Fruit fly (Drosophila melanogaster) whole organism, embryonic: ENCODE measurements around the gene Ndae1.

Source experiments
- Asciz ChIP-seq: fragments of 200-800 bp; sonication (Bioruptor generic); optimal IDR thresholded peaks from 2 replicates; lab custom pipeline; 2017; ENCODE audit warnings: missing biosample characterization, mild to moderate bottlenecking, missing genetic modification characterization, missing genetic modification reagents
- Bteb2 ChIP-seq: fragments of 200-800 bp; sonication (Bioruptor generic); optimal IDR thresholded peaks from 2 replicates; lab custom pipeline; 2016; ENCODE audit warnings: missing biosample characterization, missing genetic modification characterization
- CG12769 ChIP-seq: fragments of 200-800 bp; sonication (Bioruptor generic); optimal IDR thresholded peaks from 2 replicates; lab custom pipeline; 2019; ENCODE audit warnings: missing biosample characterization, mild to moderate bottlenecking, missing genetic modification characterization, moderate library complexity
- CG13775 ChIP-seq: fragments of 200-800 bp; sonication (Bioruptor generic); optimal IDR thresholded peaks from 3 replicates; lab custom pipeline; 2017; ENCODE audit warnings: missing biosample characterization, mild to moderate bottlenecking, missing genetic modification characterization
- CG13894 ChIP-seq: fragments of 200-800 bp; sonication (Bioruptor generic); optimal IDR thresholded peaks from 3 replicates; lab custom pipeline; 2018; ENCODE audit warnings: missing biosample characterization, mild to moderate bottlenecking, missing genetic modification characterization, moderate library complexity
- CG14441 ChIP-seq: fragments of 200-800 bp; sonication (Bioruptor generic); IDR thresholded peaks from 2 replicates; pipeline ENCODE4 v1.3.6; 2022; ENCODE audit warnings: missing biosample characterization, missing genetic modification characterization
- CG1529 ChIP-seq: fragments of 200-800 bp; sonication (Bioruptor generic); optimal IDR thresholded peaks from 3 replicates; lab custom pipeline; 2018; ENCODE audit warnings: missing biosample characterization, missing genetic modification characterization
- CG17385 ChIP-seq: fragments of 200-800 bp; sonication (Bioruptor generic); optimal IDR thresholded peaks from 3 replicates; lab custom pipeline; 2018; ENCODE audit warnings: missing biosample characterization, mild to moderate bottlenecking, missing genetic modification characterization
- CG18599 ChIP-seq: fragments of 200-800 bp; sonication (Bioruptor generic); optimal IDR thresholded peaks from 3 replicates; lab custom pipeline; 2017; ENCODE audit warnings: missing biosample characterization, missing genetic modification characterization, mild to moderate bottlenecking, moderate library complexity, missing genetic modification reagents
- CG31388 ChIP-seq: fragments of 200-800 bp; sonication (Bioruptor generic); optimal IDR thresholded peaks from 2 replicates; lab custom pipeline; 2016; ENCODE audit warnings: missing biosample characterization, missing genetic modification characterization
- CG4328 ChIP-seq: fragments of 200-800 bp; sonication (Bioruptor generic); optimal IDR thresholded peaks from 3 replicates; lab custom pipeline; 2017; ENCODE audit warnings: missing biosample characterization, missing genetic modification reagents, missing genetic modification characterization
- CG4617 ChIP-seq: fragments of 200-800 bp; sonication (Bioruptor generic); optimal IDR thresholded peaks from 3 replicates; lab custom pipeline; 2016; ENCODE audit warnings: missing biosample characterization, missing genetic modification characterization, borderline replicate concordance
- CG6689 ChIP-seq: fragments of 200-800 bp; sonication (Bioruptor generic); IDR thresholded peaks from 2 replicates; pipeline ENCODE4 v1.3.6; 2022; ENCODE audit warnings: missing biosample characterization, missing genetic modification characterization
- CG6813 ChIP-seq: fragments of 200-800 bp; sonication (Bioruptor generic); optimal IDR thresholded peaks from 2 replicates; lab custom pipeline; 2017; ENCODE audit warnings: missing biosample characterization, missing genetic modification characterization, mild to moderate bottlenecking, moderate library complexity, missing genetic modification reagents
- CG8924 ChIP-seq: fragments of 200-800 bp; optimal IDR thresholded peaks from 3 replicates; lab custom pipeline; 2019; ENCODE audit warnings: missing biosample characterization, mild to moderate bottlenecking, missing genetic modification characterization, moderate library complexity
- CG9797 ChIP-seq: fragments of 200-800 bp; sonication (Bioruptor generic); optimal IDR thresholded peaks from 3 replicates; lab custom pipeline; 2018; ENCODE audit warnings: missing biosample characterization, mild to moderate bottlenecking, missing genetic modification characterization
- Dad ChIP-seq: fragments of 200-800 bp; sonication (Bioruptor generic); optimal IDR thresholded peaks from 3 replicates; lab custom pipeline; 2016; ENCODE audit warnings: missing biosample characterization, missing genetic modification characterization
- Dfd ChIP-seq, 2 experiments: fragments of >200 bp; optimal IDR thresholded peaks; 2 replicates each; lab custom pipeline; 2017; ENCODE audit warnings: missing biosample characterization in 2 of 2, missing genetic modification characterization in 2 of 2
- Dref ChIP-seq: fragments of 200-800 bp; sonication (Bioruptor generic); IDR thresholded peaks from 2 replicates; pipeline ENCODE4 v1.3.6; 2022; ENCODE audit warnings: missing biosample characterization, missing genetic modification characterization
- HLH3B ChIP-seq: fragments of 200-800 bp; sonication (Bioruptor generic); IDR thresholded peaks from 2 replicates; pipeline ENCODE4 v1.3.6; 2022; ENCODE audit warnings: missing biosample characterization, missing genetic modification characterization
- HLHmδ ChIP-seq: fragments of 200-800 bp; sonication (Bioruptor generic); optimal IDR thresholded peaks from 2 replicates; lab custom pipeline; 2018; ENCODE audit warnings: missing biosample characterization, mild to moderate bottlenecking, missing genetic modification characterization, moderate library complexity
- HmgZ ChIP-seq: fragments of 200-800 bp; sonication (Bioruptor generic); optimal IDR thresholded peaks from 2 replicates; lab custom pipeline; 2018; ENCODE audit warnings: missing biosample characterization, mild to moderate bottlenecking, missing genetic modification characterization
- Hr51 ChIP-seq, 2 experiments: fragments of 200-800 bp; sonication (Bioruptor generic); optimal IDR thresholded peaks; 2 replicates in 1 of 2; 3 replicates in 1 of 2; lab custom pipeline; 2016 to 2018; ENCODE audit warnings: missing biosample characterization in 2 of 2, missing genetic modification characterization in 2 of 2, mild to moderate bottlenecking in 1 of 2, moderate library complexity in 1 of 2
- Jarid2 ChIP-seq: fragments of 200-800 bp; sonication (Bioruptor generic); optimal IDR thresholded peaks from 3 replicates; lab custom pipeline; 2017; ENCODE audit warnings: mild to moderate bottlenecking, missing biosample characterization, missing genetic modification reagents, missing genetic modification characterization
- MBD-R2 ChIP-seq: fragments of 200-800 bp; sonication (Bioruptor generic); IDR thresholded peaks from 2 replicates; pipeline ENCODE4 v1.3.6; 2022; ENCODE audit warnings: missing biosample characterization, missing genetic modification characterization
- Mes4 ChIP-seq: fragments of 200-800 bp; sonication (Bioruptor generic); optimal IDR thresholded peaks from 2 replicates; lab custom pipeline; 2016; ENCODE audit warnings: missing biosample characterization, missing genetic modification characterization
- NK7.1 ChIP-seq: fragments of 200-800 bp; sonication (Bioruptor generic); optimal IDR thresholded peaks from 3 replicates; lab custom pipeline; 2016; ENCODE audit warnings: missing biosample characterization, missing genetic modification characterization
- Ravus ChIP-seq: fragments of 200-800 bp; sonication (Bioruptor generic); IDR thresholded peaks from 2 replicates; pipeline ENCODE4 v1.3.6; 2022; ENCODE audit warnings: missing biosample characterization, missing genetic modification characterization
- Sox102F ChIP-seq: fragments of 200-800 bp; sonication (Bioruptor generic); optimal IDR thresholded peaks from 2 replicates; lab custom pipeline; 2018; ENCODE audit warnings: missing biosample characterization, mild to moderate bottlenecking, missing genetic modification characterization, moderate library complexity
- ara ChIP-seq: fragments of 200-800 bp; sonication (Bioruptor generic); IDR thresholded peaks from 2 replicates; pipeline ENCODE4 v1.3.6; 2022; ENCODE audit warnings: missing biosample characterization, missing genetic modification characterization
- ato ChIP-seq: fragments of 200-800 bp; sonication (Bioruptor generic); IDR thresholded peaks from 2 replicates; pipeline ENCODE4 v1.3.6; 2022; ENCODE audit warnings: missing biosample characterization, missing genetic modification characterization; ENCODE audit not compliant: partially characterized antibody
- bigmax ChIP-seq: fragments of 200-800 bp; sonication (Bioruptor generic); optimal IDR thresholded peaks from 2 replicates; lab custom pipeline; 2018; ENCODE audit warnings: missing biosample characterization, mild to moderate bottlenecking, missing genetic modification characterization
- caup ChIP-seq: fragments of 200-800 bp; sonication (Bioruptor generic); optimal IDR thresholded peaks from 3 replicates; lab custom pipeline; 2017; ENCODE audit warnings: missing biosample characterization, mild to moderate bottlenecking, missing genetic modification characterization, moderate library complexity; ENCODE audit not compliant: severe bottlenecking
- chinmo ChIP-seq: fragments of 200-800 bp; sonication (Bioruptor generic); IDR thresholded peaks from 4 replicates; pipeline ENCODE4 v1.3.6; 2022; ENCODE audit warnings: missing biosample characterization, missing genetic modification characterization; ENCODE audit not compliant: partially characterized antibody
- chn ChIP-seq: fragments of 200-800 bp; sonication (Bioruptor generic); optimal IDR thresholded peaks from 2 replicates; lab custom pipeline; 2016; ENCODE audit warnings: missing biosample characterization, missing genetic modification characterization
- crol ChIP-seq: fragments of 200-800 bp; sonication (Bioruptor generic); IDR thresholded peaks from 2 replicates; pipeline ENCODE4 v1.3.6; 2022; ENCODE audit warnings: missing biosample characterization, missing genetic modification characterization
- emc ChIP-seq: fragments of 200-800 bp; sonication (Bioruptor generic); optimal IDR thresholded peaks from 2 replicates; lab custom pipeline; 2016; ENCODE audit warnings: missing biosample characterization, missing genetic modification characterization
- gcm ChIP-seq: fragments of 200-800 bp; sonication (Bioruptor generic); optimal IDR thresholded peaks from 2 replicates; lab custom pipeline; 2019; ENCODE audit warnings: missing biosample characterization, mild to moderate bottlenecking, missing genetic modification characterization, moderate library complexity
- hbn ChIP-seq: fragments of 200-800 bp; sonication (Bioruptor generic); IDR thresholded peaks from 2 replicates; pipeline ENCODE4 v1.3.6; 2022; ENCODE audit warnings: missing biosample characterization, missing genetic modification characterization; ENCODE audit not compliant: partially characterized antibody
- inv ChIP-seq: fragments of 200-800 bp; sonication (Bioruptor generic); IDR thresholded peaks from 2 replicates; pipeline ENCODE4 v1.3.6; 2022; ENCODE audit warnings: missing biosample characterization, missing genetic modification characterization; ENCODE audit not compliant: partially characterized antibody
- lbe ChIP-seq: fragments of 200-800 bp; sonication (Bioruptor generic); optimal IDR thresholded peaks from 2 replicates; lab custom pipeline; 2016; ENCODE audit warnings: missing biosample characterization, mild to moderate bottlenecking, missing genetic modification characterization
- pfk ChIP-seq: fragments of 200-800 bp; sonication (Bioruptor generic); optimal IDR thresholded peaks from 2 replicates; lab custom pipeline; 2018; ENCODE audit warnings: missing biosample characterization, mild to moderate bottlenecking, missing genetic modification characterization, moderate library complexity
- phol ChIP-seq: fragments of 200-800 bp; sonication (Bioruptor generic); optimal IDR thresholded peaks from 3 replicates; lab custom pipeline; 2018; ENCODE audit warnings: missing biosample characterization, mild to moderate bottlenecking, missing genetic modification characterization, moderate library complexity
- prd ChIP-seq, 3 experiments: fragments of >200 bp in 2 of 3; fragments of 200-800 bp in 1 of 3; sonication (Bioruptor generic) in 1 of 3; optimal IDR thresholded peaks in 2 of 3; IDR thresholded peaks in 1 of 3; 2 replicates in 2 of 3; 3 replicates in 1 of 3; pipeline versions ENCODE4 v1.3.6 to Lab custom; 2017 to 2022; ENCODE audit warnings: missing biosample characterization in 1 of 3, missing genetic modification characterization in 1 of 3
- rib ChIP-seq: fragments of 200-800 bp; sonication (Bioruptor generic); IDR thresholded peaks from 2 replicates; pipeline ENCODE4 v1.3.6; 2022; ENCODE audit warnings: missing biosample characterization, missing genetic modification characterization
- slou ChIP-seq: fragments of 200-800 bp; sonication (Bioruptor generic); optimal IDR thresholded peaks from 3 replicates; lab custom pipeline; 2016; ENCODE audit warnings: missing biosample characterization, missing genetic modification characterization
- stwl ChIP-seq: fragments of 200-800 bp; sonication (Bioruptor generic); optimal IDR thresholded peaks from 3 replicates; lab custom pipeline; 2018; ENCODE audit warnings: missing biosample characterization, mild to moderate bottlenecking, missing genetic modification characterization, moderate library complexity
- unc-4 ChIP-seq: fragments of 200-800 bp; sonication (Bioruptor generic); IDR thresholded peaks from 2 replicates; pipeline ENCODE4 v1.3.6; 2022; ENCODE audit warnings: missing biosample characterization, missing genetic modification characterization; ENCODE audit not compliant: partially characterized antibody
- vnd ChIP-seq: fragments of 200-800 bp; sonication (Bioruptor generic); IDR thresholded peaks from 3 replicates; pipeline ENCODE4 v1.3.6; 2022; ENCODE audit warnings: missing biosample characterization, missing genetic modification characterization; ENCODE audit not compliant: partially characterized antibody

Ndae1 gene

DNA sequence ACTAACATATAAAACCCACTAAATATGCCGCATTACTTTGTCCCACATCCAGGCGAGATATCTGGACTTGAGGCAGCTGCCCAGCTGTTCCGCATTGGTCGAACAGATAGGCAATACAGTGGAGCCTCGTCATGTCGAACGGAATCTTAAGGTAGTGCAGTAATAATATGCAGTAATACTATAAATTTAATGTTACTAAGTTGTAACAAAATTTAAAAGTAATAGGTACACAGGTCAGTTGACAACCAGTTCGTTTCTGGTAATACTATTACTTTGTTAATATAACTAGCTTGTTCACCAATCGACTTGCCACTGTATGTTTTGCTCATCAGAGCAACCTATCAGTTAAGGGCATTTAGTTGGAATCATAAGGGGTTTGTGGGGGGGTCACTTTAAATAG is 45.8 kb upstream of the Ndae1 start (continued):
- TF ChIP-seq vnd (no peak), CG4617 (GFP tag; lab: Kevin White, UChicago) (no peak), Ravus (GFP tag; lab: Robert Waterston, UW) (no peak), CG31388 (GFP tag; lab: Kevin White, UChicago) (no peak), pfk (GFP tag; lab: Kevin White, UChicago) (no peak), lbe (GFP tag; lab: Kevin White, UChicago) (no peak), Dfd (GFP tag; optimal IDR thresholded peaks at IDR 0.05; lab: Kevin White, UChicago) (no peak), gcm (peak; percentile 53), inv (GFP tag; lab: Robert Waterston, UW) (no peak), Mes4 (no peak), HLHmδ (no peak), CG4328 (GFP tag; lab: Kevin White, UChicago) (no peak), Dref (no peak), ato (no peak), HmgZ (tag; lab: Kevin White, UChicago) (no peak), bigmax (GFP tag; lab: Kevin White, UChicago) (no peak), unc-4 (GFP tag; lab: Robert Waterston, UW) (no peak), chn (GFP tag; lab: Kevin White, UChicago) (peak; percentile 50), Bteb2 (GFP tag; lab: Kevin White, UChicago) (no peak), CG12769 (tag; lab: Kevin White, UChicago) (peak; percentile 42), CG17385 (peak; percentile 31), NK7.1 (GFP tag; lab: Kevin White, UChicago) (no peak), MBD-R2 (no peak), CG6813 (GFP tag; lab: Kevin White, UChicago) (no peak), emc (GFP tag; lab: Kevin White, UChicago) (no peak), rib (no peak), CG14441 (GFP tag; lab: Robert Waterston, UW) (no peak), CG6689 (GFP tag; lab: Robert Waterston, UW) (peak; percentile 39), CG1529 (GFP tag; lab: Kevin White, UChicago) (no peak), Dad (GFP tag; lab: Kevin White, UChicago) (no peak), stwl (tag; lab: Kevin White, UChicago) (no peak), crol (no peak), CG9797 (no peak), Jarid2 (GFP tag; lab: Kevin White, UChicago) (no peak)

DNA sequence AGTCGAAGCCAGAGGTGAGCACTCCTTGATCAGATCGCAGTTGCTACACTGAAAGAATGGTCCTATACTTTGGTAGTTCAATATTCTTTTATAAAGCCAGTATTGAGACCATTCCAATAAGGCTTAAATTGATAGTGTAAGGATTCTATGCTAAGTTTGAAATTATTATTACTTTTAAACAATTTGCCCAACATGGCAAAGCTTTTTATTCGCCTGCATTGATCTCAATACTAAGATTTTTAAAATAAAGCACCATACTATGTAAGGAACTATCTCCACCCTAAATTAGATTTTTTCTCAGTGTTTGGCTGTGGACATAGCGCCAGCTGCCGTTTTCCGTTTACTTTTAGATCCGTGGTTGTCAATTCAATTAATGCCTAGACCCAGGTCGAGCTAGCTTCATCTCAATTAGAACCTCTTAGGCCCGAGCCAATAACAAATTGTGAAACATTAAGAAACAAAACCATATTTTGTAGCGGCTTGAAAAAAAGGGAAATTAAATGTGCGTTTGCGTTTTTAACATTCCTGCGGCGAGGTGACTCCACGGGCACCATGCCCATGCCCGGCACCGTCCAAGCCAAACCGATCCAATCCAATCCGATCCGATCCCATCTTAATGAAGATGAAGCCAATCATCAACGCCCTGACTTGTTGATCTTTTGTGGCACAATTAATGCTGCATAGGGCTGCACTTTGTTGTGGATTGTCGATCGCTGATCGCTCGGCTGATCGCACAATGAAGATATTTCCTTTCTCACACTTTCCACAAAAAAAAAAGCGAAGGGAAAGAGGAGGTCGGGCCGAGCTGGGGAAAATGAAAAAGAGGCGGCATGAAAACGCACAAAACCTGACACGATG is 44.6 kb upstream of the Ndae1 start:
- no peak for TF ChIP-seq chinmo (GFP tag; lab: Robert Waterston, UW)
- TF ChIP-seq hbn, result no peak
- peak; percentile 32 for TF ChIP-seq Sox102F (GFP tag; lab: Kevin White, UChicago)
- no peak for TF ChIP-seq Asciz (GFP tag; lab: Kevin White, UChicago)
- peak; percentile 64 for TF ChIP-seq phol (tag; lab: Kevin White, UChicago)
- TF ChIP-seq ara (GFP tag; lab: Robert Waterston, UW), result peak; percentile 61; the same call in 1 of the 2 replicates
- no peak for TF ChIP-seq prd (optimal IDR thresholded peaks at IDR 0.05; lab: Kevin White, UChicago)
- TF ChIP-seq prd (GFP tag; IDR thresholded peaks at IDR 0.05; lab: Robert Waterston, UW), result peak; percentile 47; the same call in 2 of the 3 replicates
- TF ChIP-seq HLH3B, result peak; percentile 28; the same call in 1 of the 2 replicates
- no peak for TF ChIP-seq Mes4
- peak in 1 of 2 experiments; percentile 17 for TF ChIP-seq Hr51 (GFP tag; optimal IDR thresholded peaks at IDR 0.05; lab: Kevin White, UChicago)
- no peak for TF ChIP-seq caup (GFP tag; lab: Kevin White, UChicago)
- TF ChIP-seq slou, result no peak
- TF ChIP-seq CG8924 (tag; lab: Kevin White, UChicago), result peak; percentile 37
- peak; percentile 37 for TF ChIP-seq CG13775 (GFP tag; lab: Kevin White, UChicago)
- no peak for TF ChIP-seq CG13894
- TF ChIP-seq CG18599, result no peak
